Worm (Caenorhabditis elegans) whole organism, L4 larva: ENCODE results near the gene snpn-1.

Source experiments
- ZK546.5 ChIP-seq, 2 experiments: sonication (generic microtip); optimal IDR thresholded peaks; 2 replicates each; lab custom pipeline; 2017; ENCODE audit warnings: missing biosample characterization in 2 of 2, missing genetic modification characterization in 2 of 2
- attf-4 ChIP-seq: sonication (generic microtip); optimal IDR thresholded peaks from 3 replicates; lab custom pipeline; 2017; ENCODE audit warnings: missing biosample characterization, missing genetic modification characterization
- hlh-11 ChIP-seq: fragments of 200-800 bp; sonication (Bioruptor generic); optimal IDR thresholded peaks from 2 replicates; lab custom pipeline; 2018; ENCODE audit warnings: mild to moderate bottlenecking, missing genetic modification characterization, missing compliant biosample characterization
- lin-29 ChIP-seq: fragments of 200-800 bp; sonication (Bioruptor generic); IDR thresholded peaks from 2 replicates; pipeline ENCODE4 v1.3.6; 2022; ENCODE audit warnings: missing genetic modification reagents, missing genetic modification characterization, missing compliant biosample characterization
- lin-39 ChIP-seq: fragments of 150-350 bp; optimal IDR thresholded peaks from 2 replicates; lab custom pipeline; 2014; ENCODE audit warnings: missing biosample characterization, missing genetic modification reagents, missing genetic modification characterization
- pha-4 ChIP-seq, 2 experiments: fragments of 150-350 bp in 1 of 2; fragments of 200-800 bp in 1 of 2; sonication (Bioruptor generic) in 1 of 2; IDR thresholded peaks in 1 of 2; optimal IDR thresholded peaks in 1 of 2; 2 replicates each; pipeline versions ENCODE4 v1.3.6 to Lab custom; 2014 to 2022; ENCODE audit warnings: missing genetic modification characterization in 2 of 2, missing genetic modification reagents in 2 of 2, missing biosample characterization in 1 of 2, missing compliant biosample characterization in 1 of 2
- unc-62 ChIP-seq, 3 experiments: fragments of 150-350 bp in 1 of 3; sonication (generic microtip); optimal IDR thresholded peaks in 2 of 3; peaks in 1 of 3; 1 replicate in 1 of 3; 2 replicates in 2 of 3; lab custom pipeline; 2014 to 2017; ENCODE audit warnings: missing biosample characterization in 3 of 3, missing genetic modification characterization in 3 of 3, missing genetic modification reagents in 3 of 3, missing genotype in 1 of 3

- no peak for TF ChIP-seq attf-4
- TF ChIP-seq hlh-11 (tag; lab: Kevin White, UChicago) = no peak
- TF ChIP-seq lin-39 = no peak
- TF ChIP-seq ZK546.5 (tag; optimal IDR thresholded peaks at IDR 0.05; lab: Kevin White, UChicago) = no peak
- TF ChIP-seq pha-4 (GFP tag; IDR thresholded peaks at IDR 0.05; lab: Robert Waterston, UW) = no peak
- TF ChIP-seq pha-4 (tag; optimal IDR thresholded peaks at IDR 0.05; lab: Kevin White, UChicago) = no peak
- TF ChIP-seq lin-29 (GFP tag; lab: Robert Waterston, UW) = no peak
- TF ChIP-seq unc-62 (GFP tag; optimal IDR thresholded peaks at IDR 0.05 in 1 of 2; lab: Kevin White, UChicago) = peak in 1 of 2 experiments; percentile 81
- no peak for TF ChIP-seq unc-62 (tag; optimal IDR thresholded peaks at IDR 0.05; lab: Kevin White, UChicago)
Observed at ce11 chrIV:5103229-5103894, 12.5 kb upstream of the snpn-1 start, which contains the start of gene C02B10.3.
